4 fruit fly cellular contexts compared by ENCODE assay signal in the genomic region with DNA sequence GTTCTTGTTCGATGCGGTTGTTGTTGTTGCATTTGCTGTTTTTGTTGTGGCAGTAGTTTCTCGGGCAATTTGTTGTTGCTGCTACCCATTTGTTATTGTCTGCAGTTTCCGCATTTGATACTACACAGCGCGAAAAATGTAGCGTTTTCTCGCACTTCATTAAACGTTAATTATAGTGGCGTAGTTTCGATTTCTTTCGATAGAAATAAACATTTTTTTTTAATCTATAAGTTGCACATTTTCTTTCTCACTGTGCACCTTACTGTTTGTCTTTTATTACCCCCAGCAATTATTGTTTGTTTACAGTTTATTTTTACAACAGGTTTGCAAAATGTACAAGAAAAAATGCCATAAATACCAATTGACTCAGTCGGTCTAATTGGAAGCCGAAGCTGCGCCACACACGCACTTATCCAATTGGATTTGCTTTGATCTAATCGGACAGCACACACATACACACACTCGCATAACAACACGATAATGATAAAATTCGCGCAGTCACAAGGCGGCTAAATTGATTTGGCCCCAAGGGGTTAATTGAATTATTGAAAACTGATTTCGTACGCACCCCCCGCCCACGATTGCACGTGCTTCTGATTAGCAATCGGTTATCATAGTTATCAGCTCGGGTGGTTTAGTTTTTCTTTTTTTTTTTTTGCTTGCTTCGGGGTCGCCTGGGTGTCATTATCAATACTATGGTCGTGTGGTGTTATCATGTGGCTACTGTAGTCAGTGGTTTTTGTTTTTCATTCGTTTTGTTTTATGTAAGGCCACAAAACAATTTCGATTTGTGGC.
TF ChIP-seq lines count a peak whose summit lies in the region.

No protein-coding gene starts in this region.

- TF ChIP-seq CTCF in whole organism, embryonic (GFP tag; optimal IDR thresholded peaks at IDR 0.05; lab: Kevin White, UChicago): no peak

TF ChIP-seq in whole organism, adult, 20 proteins besides CTCF, POLR2A, EP300 and RAD21:
- TF ChIP-seq bab1 (GFP tag; optimal IDR thresholded peaks at IDR 0.05; lab: Kevin White, UChicago) (no peak), CG11617 (GFP tag; optimal IDR thresholded peaks at IDR 0.05; lab: Kevin White, UChicago) (no peak), CG7101 (tag; optimal IDR thresholded peaks at IDR 0.05; lab: Kevin White, UChicago) (no peak), CG7045 (GFP tag; optimal IDR thresholded peaks at IDR 0.05; lab: Kevin White, UChicago) (peak; percentile 26), kay (GFP tag; lab: Kevin White, UChicago; ENCODE audit: borderline replicate concordance) (no peak), tj (GFP tag; optimal IDR thresholded peaks at IDR 0.05; lab: Kevin White, UChicago) (peak; percentile 17), Crg-1 (GFP tag; optimal IDR thresholded peaks at IDR 0.05; lab: Kevin White, UChicago) (peak; percentile 7), Mnt (GFP tag; optimal IDR thresholded peaks at IDR 0.05; lab: Kevin White, UChicago) (peak; percentile 14), Clk (GFP tag; optimal IDR thresholded peaks at IDR 0.05; lab: Kevin White, UChicago) (no peak), cic (GFP tag; optimal IDR thresholded peaks at IDR 0.05; lab: Kevin White, UChicago) (no peak)

TF ChIP-seq in whole organism, embryonic, 481 proteins besides CTCF, POLR2A, EP300 and RAD21 (continues in another document):
- peak; percentile 54 for TF ChIP-seq sqz (GFP tag; optimal IDR thresholded peaks at IDR 0.05; lab: Kevin White, UChicago)
- no peak for TF ChIP-seq NfI (GFP tag; optimal IDR thresholded peaks at IDR 0.05; lab: Kevin White, UChicago)
- TF ChIP-seq Hr78 (GFP tag; optimal IDR thresholded peaks at IDR 0.05; lab: Kevin White, UChicago): peak in 1 of 2 experiments; percentile 58
- no peak for TF ChIP-seq Mrtf (GFP tag; IDR thresholded peaks at IDR 0.05; lab: Robert Waterston, UW)
- no peak for TF ChIP-seq crol (GFP tag; IDR thresholded peaks at IDR 0.05; lab: Robert Waterston, UW)
- no peak for TF ChIP-seq br (optimal IDR thresholded peaks at IDR 0.05; lab: Kevin White, UChicago)
- TF ChIP-seq Drgx (GFP tag; IDR thresholded peaks at IDR 0.05; lab: Robert Waterston, UW): peak; percentile 62
- TF ChIP-seq ranshi (GFP tag; IDR thresholded peaks at IDR 0.05; lab: Robert Waterston, UW): 0 out of 2 replicates have a peak, but pooled peaks have one; percentile 4
- peak; percentile 37 for TF ChIP-seq Ets65A (GFP tag; lab: Kevin White, UChicago)
- TF ChIP-seq Atf6 (GFP tag; IDR thresholded peaks at IDR 0.05; lab: Robert Waterston, UW): 0 out of 2 replicates have a peak, but pooled peaks have one; percentile 48
- TF ChIP-seq gcm (GFP tag; optimal IDR thresholded peaks at IDR 0.05; lab: Kevin White, UChicago): no peak
- TF ChIP-seq lab (GFP tag; optimal IDR thresholded peaks at IDR 0.05; lab: Kevin White, UChicago): peak; percentile 51
- TF ChIP-seq sug (tag; optimal IDR thresholded peaks at IDR 0.05; lab: Kevin White, UChicago): peak; percentile 98
- no peak for TF ChIP-seq sob (GFP tag; IDR thresholded peaks at IDR 0.05; lab: Robert Waterston, UW)
- peak; percentile 18 for TF ChIP-seq ftz-f1 (GFP tag; optimal IDR thresholded peaks at IDR 0.05; lab: Kevin White, UChicago)
- TF ChIP-seq rib (GFP tag; IDR thresholded peaks at IDR 0.05; lab: Robert Waterston, UW): peak; percentile 25; the same call in 1 of the 2 replicates
- peak; percentile 40 for TF ChIP-seq sens (GFP tag; lab: Kevin White, UChicago)
- TF ChIP-seq pfk (GFP tag; optimal IDR thresholded peaks at IDR 0.05; lab: Kevin White, UChicago): peak; percentile 3
- TF ChIP-seq cwo (GFP tag; optimal IDR thresholded peaks at IDR 0.05; lab: Kevin White, UChicago): peak; percentile 99
- 0 out of 3 replicates have a peak, but pooled peaks have one; percentile 22 for TF ChIP-seq ase (GFP tag; IDR thresholded peaks at IDR 0.05; lab: Robert Waterston, UW)
- peak; percentile 30 for TF ChIP-seq CG8281 (tag; optimal IDR thresholded peaks at IDR 0.05; lab: Kevin White, UChicago)
- TF ChIP-seq slbo (GFP tag; IDR thresholded peaks at IDR 0.05; lab: Robert Waterston, UW): 0 out of 2 replicates have a peak, but pooled peaks have one; percentile 24
- TF ChIP-seq grn (GFP tag; optimal IDR thresholded peaks at IDR 0.05; lab: Kevin White, UChicago): peak; percentile 86

TF ChIP-seq in whole organism, prepupa, 60 proteins besides CTCF, POLR2A, EP300 and RAD21:
- TF ChIP-seq eg (GFP tag; IDR thresholded peaks at IDR 0.05; lab: Robert Waterston, UW) (peak; percentile 68; the same call in 2 of the 3 replicates), CG15336 (GFP tag; IDR thresholded peaks at IDR 0.05; lab: Robert Waterston, UW) (peak; percentile 39), achi (GFP tag; optimal IDR thresholded peaks at IDR 0.05; lab: Kevin White, UChicago) (peak; percentile 2), CG8119 (GFP tag; IDR thresholded peaks at IDR 0.05; lab: Robert Waterston, UW) (peak; percentile 60), CG3919 (GFP tag; optimal IDR thresholded peaks at IDR 0.05; lab: Kevin White, UChicago) (peak; percentile 20), CG6276 (GFP tag; optimal IDR thresholded peaks at IDR 0.05; lab: Kevin White, UChicago) (peak; percentile 34), Eip93F (GFP tag; optimal IDR thresholded peaks at IDR 0.05; lab: Kevin White, UChicago) (no peak), Eip78C (GFP tag; lab: Kevin White, UChicago) (peak; percentile 33), lz (GFP tag; optimal IDR thresholded peaks at IDR 0.05; lab: Kevin White, UChicago) (no peak), CG6163 (GFP tag; IDR thresholded peaks at IDR 0.05; lab: Robert Waterston, UW) (peak; percentile 69), CG4318 (GFP tag; optimal IDR thresholded peaks at IDR 0.05; lab: Kevin White, UChicago) (no peak), svp (GFP tag; lab: Kevin White, UChicago) (peak; percentile 61), CG32006 (GFP tag; optimal IDR thresholded peaks at IDR 0.05; lab: Kevin White, UChicago) (peak; percentile 55)

TF ChIP-seq in whole organism, pupa, 21 proteins besides CTCF, POLR2A, EP300 and RAD21:
- TF ChIP-seq gl (tag; optimal IDR thresholded peaks at IDR 0.05; lab: Kevin White, UChicago) (no peak), Ets98B (GFP tag; IDR thresholded peaks at IDR 0.05; lab: Robert Waterston, UW) (peak; percentile 54; the same call in 1 of the 2 replicates), EcR (GFP tag; optimal IDR thresholded peaks at IDR 0.05; lab: Kevin White, UChicago) (no peak), CG32121 (GFP tag; IDR thresholded peaks at IDR 0.05; lab: Robert Waterston, UW) (peak; percentile 42; the same call in 1 of the 2 replicates), fd96Ca (GFP tag; IDR thresholded peaks at IDR 0.05; lab: Robert Waterston, UW) (peak; percentile 59; the same call in 1 of the 3 replicates), Pif1B (GFP tag; optimal IDR thresholded peaks at IDR 0.05; lab: Kevin White, UChicago) (no peak), CG9948 (tag; optimal IDR thresholded peaks at IDR 0.05; lab: Kevin White, UChicago) (no peak), rn (GFP tag; IDR thresholded peaks at IDR 0.05; lab: Robert Waterston, UW) (0 out of 2 replicates have a peak, but pooled peaks have one; percentile 24), CG4496 (GFP tag; IDR thresholded peaks at IDR 0.05; lab: Robert Waterston, UW) (peak; percentile 73), CG12605 (GFP tag; IDR thresholded peaks at IDR 0.05; lab: Robert Waterston, UW) (no peak), CG15710 (tag; optimal IDR thresholded peaks at IDR 0.05; lab: Kevin White, UChicago) (no peak), CG8301 (tag; optimal IDR thresholded peaks at IDR 0.05; lab: Kevin White, UChicago) (peak; percentile 23), CG8159 (tag; optimal IDR thresholded peaks at IDR 0.05; lab: Kevin White, UChicago) (no peak)
